Fruit fly (Drosophila melanogaster) whole organism: Measurements from ENCODE around the gene CG31436.

ENCODE experiments used
- CG8478 ChIP-seq: fragments of >200 bp; optimal IDR thresholded peaks from 2 replicates; lab custom pipeline; 2018; ENCODE audit warnings: inconsistent platforms
- Dll ChIP-seq: fragments of >200 bp; optimal IDR thresholded peaks from 2 replicates; lab custom pipeline; 2017
- EcR ChIP-seq, 2 experiments: fragments of >200 bp; optimal IDR thresholded peaks; 2 replicates each; lab custom pipeline; 2017; ENCODE audit warnings: missing biosample characterization in 2 of 2, missing genetic modification characterization in 2 of 2, missing genetic modification reagents in 2 of 2
- pan ChIP-seq: fragments of >200 bp; optimal IDR thresholded peaks from 2 replicates; lab custom pipeline; 2017
- psq ChIP-seq: fragments of >200 bp; optimal IDR thresholded peaks from 2 replicates; lab custom pipeline; 2017
- usp ChIP-seq: fragments of >200 bp; optimal IDR thresholded peaks from 2 replicates; lab custom pipeline; 2017; ENCODE audit warnings: missing biosample characterization, missing genetic modification characterization, mixed read lengths

CG31436 gene

DNA sequence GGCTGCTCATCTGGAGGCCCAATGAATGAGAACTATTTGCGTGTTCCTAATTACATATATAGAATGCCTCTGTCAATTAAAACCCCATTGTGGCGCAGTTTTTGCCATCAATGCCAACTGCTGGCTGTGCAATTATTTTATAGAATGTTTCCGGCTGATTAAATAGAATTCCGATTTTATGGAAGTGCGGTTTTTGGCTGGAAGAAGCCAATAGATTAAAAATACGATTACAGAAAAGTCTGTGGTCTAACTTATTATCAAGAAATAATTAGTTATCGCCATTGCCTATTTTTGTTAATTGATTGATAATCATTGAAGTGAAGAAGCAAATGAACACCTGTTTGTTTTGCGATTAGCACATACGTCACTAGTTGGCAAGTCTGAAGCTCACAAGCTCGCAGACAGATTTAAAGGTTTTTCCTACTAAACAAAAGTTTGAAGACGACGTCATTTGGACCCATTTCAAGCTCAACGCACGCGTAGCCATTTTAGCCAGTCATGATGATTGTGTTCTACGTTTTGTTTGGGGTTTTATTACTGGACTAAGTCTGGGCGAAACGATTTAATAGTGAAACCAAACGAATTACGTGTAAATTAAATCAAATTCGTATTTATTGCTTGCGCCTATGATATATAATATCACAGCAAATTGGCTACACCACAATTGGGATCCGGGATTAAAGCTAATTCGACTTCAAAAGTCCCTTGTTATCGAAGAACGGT is 2.0 kb downstream of the CG31436 start:
- TF ChIP-seq usp (GFP tag; lab: Kevin White, UChicago), result no peak
- no peak for TF ChIP-seq CG8478 (lab: Kevin White, UChicago)
- no peak for TF ChIP-seq pan (lab: Kevin White, UChicago)
- no peak for TF ChIP-seq EcR (GFP tag; optimal IDR thresholded peaks at IDR 0.05; lab: Kevin White, UChicago)
- TF ChIP-seq Dll, result no peak
- TF ChIP-seq psq (lab: Kevin White, UChicago), result no peak

DNA sequence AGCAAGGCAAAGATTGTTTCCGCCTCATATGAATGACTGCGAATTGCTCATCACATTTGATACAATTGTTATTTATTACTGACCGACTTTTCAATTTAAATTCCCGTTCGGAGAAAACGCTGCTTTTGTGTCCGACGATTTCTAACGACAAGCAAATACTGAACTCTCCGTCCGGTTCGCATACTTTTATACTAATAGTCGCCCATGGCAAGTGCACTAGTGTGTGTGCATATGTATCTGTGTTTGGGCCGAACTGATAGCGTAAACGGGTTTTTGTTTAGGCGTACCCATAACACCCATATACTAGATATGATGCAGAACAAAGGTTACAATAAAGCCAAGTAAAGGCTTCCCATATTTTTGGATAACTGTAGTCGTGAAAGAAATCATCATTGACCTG is 4.3 kb downstream of the CG31436 start, which contains the start of gene CG10550:
CG10550 (minus strand) TSS at position 164 of the 400 bp plus-strand sequence.
- no peak for TF ChIP-seq pan (lab: Kevin White, UChicago)
- no peak for TF ChIP-seq psq (lab: Kevin White, UChicago)
- TF ChIP-seq Dll, result no peak
- TF ChIP-seq EcR (GFP tag; optimal IDR thresholded peaks at IDR 0.05; lab: Kevin White, UChicago), result no peak
- no peak for TF ChIP-seq usp (GFP tag; lab: Kevin White, UChicago)
- no peak for TF ChIP-seq CG8478 (lab: Kevin White, UChicago)

DNA sequence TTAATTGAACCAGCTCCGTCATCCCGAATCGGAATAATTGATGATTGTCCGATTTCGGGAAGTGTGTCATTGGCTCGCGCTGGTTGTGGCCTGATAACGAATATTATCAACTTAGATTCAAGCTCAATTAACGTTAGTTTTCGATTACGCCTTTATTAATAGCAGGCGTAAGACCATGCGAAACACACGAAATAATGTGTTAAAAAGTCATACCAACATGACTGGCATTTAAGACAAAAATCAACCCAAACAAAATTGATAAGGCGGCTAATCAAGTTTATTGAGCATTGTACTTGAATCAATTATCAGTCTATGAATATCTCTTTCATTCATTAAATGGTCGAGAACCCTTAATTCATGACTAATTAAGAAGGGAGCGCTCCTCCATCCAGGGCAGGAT is 5.2 kb downstream of the CG31436 start:
- TF ChIP-seq usp (GFP tag; lab: Kevin White, UChicago) (no peak), CG8478 (lab: Kevin White, UChicago) (no peak), pan (lab: Kevin White, UChicago) (no peak), psq (lab: Kevin White, UChicago) (no peak), Dll (no peak), EcR (GFP tag; optimal IDR thresholded peaks at IDR 0.05; lab: Kevin White, UChicago) (no peak)

- TF ChIP-seq Dll (no peak), pan (lab: Kevin White, UChicago) (no peak), EcR (GFP tag; optimal IDR thresholded peaks at IDR 0.05; lab: Kevin White, UChicago) (no peak), usp (GFP tag; lab: Kevin White, UChicago) (no peak), CG8478 (lab: Kevin White, UChicago) (no peak), psq (lab: Kevin White, UChicago) (no peak)
These were observed 6.9 kb downstream of the CG31436 start, which contains the start of gene CG31099 for dm6 chr3R:25310843-25311242. Gene CG31099, minus strand, starts transcription at chr3R:25310943.

DNA sequence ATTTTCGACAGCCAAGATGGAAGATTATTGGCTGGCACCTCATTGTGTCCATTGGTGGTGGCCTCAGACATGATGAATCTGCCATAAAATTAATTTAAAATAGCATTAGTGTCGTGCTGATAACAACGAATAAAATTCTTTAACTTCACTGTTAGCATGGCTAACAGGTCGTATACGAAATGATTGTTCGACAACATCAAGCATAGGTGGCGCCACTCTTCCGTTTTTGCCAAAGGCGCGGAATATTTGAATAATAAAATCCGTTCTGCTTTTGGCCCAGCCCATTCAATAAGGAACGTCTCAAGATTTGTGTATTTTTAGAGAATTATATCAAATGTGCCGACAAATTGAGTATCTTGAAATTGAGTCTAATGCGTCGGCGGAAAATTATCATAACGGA is 8.6 kb downstream of the CG31436 start:
- no peak for TF ChIP-seq pan (lab: Kevin White, UChicago)
- no peak for TF ChIP-seq Dll
- no peak for TF ChIP-seq EcR (GFP tag; optimal IDR thresholded peaks at IDR 0.05; lab: Kevin White, UChicago)
- TF ChIP-seq CG8478 (lab: Kevin White, UChicago), result no peak
- no peak for TF ChIP-seq usp (GFP tag; lab: Kevin White, UChicago)

DNA sequence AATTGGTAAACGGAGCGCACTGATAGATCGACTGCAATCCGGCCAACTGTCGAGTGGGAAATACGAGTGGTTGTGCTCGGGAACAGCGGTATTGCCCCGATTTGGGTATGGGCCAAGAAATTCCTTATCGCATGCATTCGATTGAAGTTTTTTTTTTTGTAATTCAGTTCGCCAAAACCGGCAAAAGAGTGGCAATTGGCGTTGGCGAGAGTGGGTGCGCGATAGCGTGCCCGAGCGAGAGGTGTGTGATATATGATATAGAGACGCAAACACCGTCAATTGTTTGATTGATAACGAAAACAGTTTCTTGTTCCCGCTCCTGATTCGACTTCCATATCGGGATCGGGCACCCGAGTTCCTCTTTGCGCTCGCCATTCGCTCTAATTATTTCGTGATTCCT is 9.8 kb downstream of the CG31436 start, which contains the start of gene CG31087:
CG31087 (minus strand) TSS at position 63 of the 400 bp plus-strand sequence.
- TF ChIP-seq psq (lab: Kevin White, UChicago) (no peak), pan (lab: Kevin White, UChicago) (no peak), Dll (no peak), usp (GFP tag; lab: Kevin White, UChicago) (no peak), EcR (GFP tag; optimal IDR thresholded peaks at IDR 0.05; lab: Kevin White, UChicago) (no peak), CG8478 (lab: Kevin White, UChicago) (no peak)

DNA sequence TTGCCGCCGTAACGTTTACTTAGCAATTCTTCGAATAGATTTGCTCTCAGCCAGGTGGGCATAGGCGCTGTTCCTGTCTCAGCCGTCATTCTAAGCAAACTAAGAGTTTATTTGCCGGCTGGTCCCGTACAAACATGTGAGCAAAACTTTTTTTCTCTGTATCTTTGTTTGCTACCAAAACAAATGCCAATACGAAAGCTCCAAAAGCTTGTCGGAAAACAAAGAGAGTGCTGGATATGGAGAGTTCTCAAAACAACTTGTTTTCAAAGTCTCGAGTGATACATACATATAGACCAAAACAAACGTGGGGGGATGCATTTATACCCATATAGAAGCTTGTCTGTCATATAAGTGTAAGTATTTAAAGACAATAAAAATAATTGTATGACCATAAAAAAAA is 12.1 kb downstream of the CG31436 start, which contains the start of gene CG10559:
CG10559 (minus strand) TSS at position 101 of the 400 bp plus-strand sequence.
- TF ChIP-seq CG8478 (lab: Kevin White, UChicago) (no peak), psq (lab: Kevin White, UChicago) (no peak), EcR (GFP tag; optimal IDR thresholded peaks at IDR 0.05; lab: Kevin White, UChicago) (no peak), Dll (no peak), pan (lab: Kevin White, UChicago) (no peak), usp (GFP tag; lab: Kevin White, UChicago) (no peak)

DNA sequence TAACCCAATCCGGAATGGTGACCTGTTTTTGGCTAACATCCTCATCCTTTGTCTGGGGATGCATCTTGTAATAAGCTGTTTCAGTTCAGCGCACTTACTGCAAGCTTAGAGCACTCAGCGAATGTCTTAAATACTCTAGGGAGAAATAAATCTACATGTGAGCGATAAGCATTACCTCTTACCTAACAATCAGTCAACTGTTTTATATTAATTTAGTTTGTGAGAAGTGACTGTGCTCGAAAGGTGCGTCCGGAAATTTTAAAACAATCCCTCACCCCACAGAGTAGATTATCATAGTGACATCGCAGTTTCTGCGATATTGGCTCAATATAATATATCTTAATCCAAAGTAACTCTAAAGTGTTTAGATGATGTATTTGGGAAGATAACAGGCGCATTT is 14.1 kb downstream of the CG31436 start, which contains the start of gene CG10553:
CG10553 (minus strand) TSS at position 101 of the 400 bp plus-strand sequence.
- TF ChIP-seq Dll (no peak), CG8478 (lab: Kevin White, UChicago) (no peak), pan (lab: Kevin White, UChicago) (no peak), EcR (GFP tag; optimal IDR thresholded peaks at IDR 0.05; lab: Kevin White, UChicago) (no peak), psq (lab: Kevin White, UChicago) (no peak), usp (GFP tag; lab: Kevin White, UChicago) (no peak)

dm6 chr3R:25320051-25320705 is 16.2 kb downstream of the CG31436 start, which contains the start of gene CG10560:
Gene CG10560, minus strand, starts transcription at chr3R:25320101.
- TF ChIP-seq pan (lab: Kevin White, UChicago) (no peak), usp (GFP tag; lab: Kevin White, UChicago) (no peak), psq (lab: Kevin White, UChicago) (no peak), CG8478 (lab: Kevin White, UChicago) (no peak), Dll (no peak), EcR (GFP tag; optimal IDR thresholded peaks at IDR 0.05; lab: Kevin White, UChicago) (no peak)

DNA sequence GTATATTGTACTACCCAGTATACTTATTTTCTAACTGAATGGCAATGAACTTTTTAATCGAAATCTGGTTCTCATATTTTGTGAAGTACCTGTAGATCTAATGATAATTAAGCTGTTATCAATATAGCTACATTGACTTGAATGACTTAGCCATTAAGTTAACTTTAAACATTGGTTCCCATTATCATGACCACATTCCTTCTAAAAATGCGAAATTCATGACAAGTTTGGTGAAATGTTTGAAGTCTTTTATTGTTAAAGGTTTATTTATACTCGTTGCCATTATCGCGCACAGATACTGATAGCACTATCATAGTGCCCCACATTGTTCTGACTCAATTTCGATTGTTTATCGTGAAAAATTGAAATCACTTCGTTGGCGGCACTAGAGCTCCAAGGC is 17.0 kb downstream of the CG31436 start:
- TF ChIP-seq Dll, result no peak
- no peak for TF ChIP-seq usp (GFP tag; lab: Kevin White, UChicago)
- TF ChIP-seq pan (lab: Kevin White, UChicago), result no peak
- no peak for TF ChIP-seq CG8478 (lab: Kevin White, UChicago)
- TF ChIP-seq EcR (GFP tag; optimal IDR thresholded peaks at IDR 0.05; lab: Kevin White, UChicago), result no peak
- no peak for TF ChIP-seq psq (lab: Kevin White, UChicago)

- TF ChIP-seq EcR (GFP tag; optimal IDR thresholded peaks at IDR 0.05; lab: Kevin White, UChicago) (no peak), psq (lab: Kevin White, UChicago) (no peak), usp (GFP tag; lab: Kevin White, UChicago) (no peak), CG8478 (lab: Kevin White, UChicago) (no peak), Dll (no peak), pan (lab: Kevin White, UChicago) (no peak)
These were observed 17.7 kb downstream of the CG31436 start for dm6 chr3R:25321681-25322080.
